Worm (Caenorhabditis elegans) whole organism, L4/young adult: Measurements from ENCODE around the gene T16G12.4.

Experiments used
- W03F9.2 ChIP-seq: fragments of 150-350 bp; optimal IDR thresholded peaks from 2 replicates; lab custom pipeline; 2014; ENCODE audit warnings: missing biosample characterization, missing genetic modification characterization
- dao-5 ChIP-seq: sonication (generic microtip); optimal IDR thresholded peaks from 2 replicates; lab custom pipeline; 2016; ENCODE audit warnings: missing genotype, missing genetic modification characterization, moderate library complexity, missing compliant biosample characterization
- him-1 ChIP-seq: sonication (generic microtip); optimal IDR thresholded peaks from 2 replicates; lab custom pipeline; 2016; ENCODE audit warnings: missing genotype, missing genetic modification reagents, missing genetic modification characterization, missing compliant biosample characterization

DNA sequence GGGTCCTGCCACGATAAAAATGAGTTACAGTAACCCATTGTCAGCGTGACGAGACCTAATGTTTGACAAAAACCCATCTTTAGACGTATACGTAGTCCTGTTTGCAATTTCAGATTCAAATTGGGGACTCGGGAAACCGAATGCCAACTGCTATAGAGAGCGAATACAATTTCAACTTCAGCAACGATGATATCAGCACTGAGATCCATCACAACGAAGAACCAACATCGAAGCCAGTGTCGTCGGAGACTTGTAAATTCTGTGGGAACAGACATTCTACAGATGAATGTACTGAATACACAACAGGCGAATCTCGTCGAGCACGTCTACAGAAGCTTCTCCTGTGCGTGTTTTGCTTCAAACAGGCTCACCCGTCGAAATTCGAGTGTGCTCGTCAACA is 28.0 kb downstream of the T16G12.4 start:
- TF ChIP-seq him-1 (no peak), W03F9.2 (tag; lab: Kevin White, UChicago) (no peak), dao-5 (tag; lab: Kevin White, UChicago) (no peak)
